Fruit fly (Drosophila melanogaster): ENCODE data around the gene CG43401.

- TF ChIP-seq dmrt93B (GFP tag; optimal IDR thresholded peaks at IDR 0.05) (no peak), lola (GFP tag; optimal IDR thresholded peaks at IDR 0.05) (no peak), OdsH (GFP tag; optimal IDR thresholded peaks at IDR 0.05) (no peak), ey (GFP tag; optimal IDR thresholded peaks at IDR 0.05) (no peak), usp (GFP tag; optimal IDR thresholded peaks at IDR 0.05) (no peak), Dfd (GFP tag; optimal IDR thresholded peaks at IDR 0.05) (no peak), psq (GFP tag; optimal IDR thresholded peaks at IDR 0.05) (no peak), dsf (GFP tag; optimal IDR thresholded peaks at IDR 0.05; ENCODE audit: borderline replicate concordance) (no peak), CG32264 (GFP tag; optimal IDR thresholded peaks at IDR 0.05) (no peak), br (GFP tag; optimal IDR thresholded peaks at IDR 0.05) (no peak), Dif (GFP tag; optimal IDR thresholded peaks at IDR 0.05; ENCODE audit: partially characterized antibody) (no peak)
Observed at dm6 chr2L:1478488-1478887, 50.2 kb downstream of the CG43401 start.

Data from whole organism, wandering third instar larva.